Fruit fly (Drosophila melanogaster): Measurements from ENCODE around the gene CG13375.

- TF ChIP-seq Myc (optimal IDR thresholded peaks at IDR 0.05) (no peak), ttk (optimal IDR thresholded peaks at IDR 0.05) (no peak), psq (optimal IDR thresholded peaks at IDR 0.05) (no peak), h (optimal IDR thresholded peaks at IDR 0.05) (no peak), insv (optimal IDR thresholded peaks at IDR 0.05) (no peak)
These were observed 42.0 kb upstream of the CG13375 start for dm6 chrX:336659-337266.
